Fruit fly (Drosophila melanogaster) whole organism, embryonic: ENCODE data around the gene CG17801.

ENCODE experiments used
- Abd-B ChIP-seq: fragments of 200-800 bp; sonication (Bioruptor generic); optimal IDR thresholded peaks from 2 replicates; lab custom pipeline; 2018; ENCODE audit warnings: missing biosample characterization, mild to moderate bottlenecking, missing genetic modification characterization, moderate library complexity
- Ada2b ChIP-seq: fragments of 200-800 bp; sonication (Bioruptor generic); IDR thresholded peaks from 2 replicates; pipeline ENCODE4 v1.3.6; 2022; ENCODE audit warnings: missing biosample characterization, missing genetic modification characterization
- CG1603 ChIP-seq: fragments of 200-800 bp; sonication (Bioruptor generic); optimal IDR thresholded peaks from 2 replicates; lab custom pipeline; 2019; ENCODE audit warnings: missing biosample characterization, mild to moderate bottlenecking, missing genetic modification characterization, moderate library complexity
- Hsf ChIP-seq: fragments of 200-800 bp; sonication (Bioruptor generic); optimal IDR thresholded peaks from 3 replicates; lab custom pipeline; 2016; ENCODE audit warnings: missing biosample characterization, missing genetic modification characterization
- ara ChIP-seq: fragments of 200-800 bp; sonication (Bioruptor generic); IDR thresholded peaks from 2 replicates; pipeline ENCODE4 v1.3.6; 2022; ENCODE audit warnings: missing biosample characterization, missing genetic modification characterization
- gfzf ChIP-seq: fragments of 200-800 bp; sonication (Bioruptor generic); optimal IDR thresholded peaks from 2 replicates; lab custom pipeline; 2016; ENCODE audit warnings: missing biosample characterization, mild to moderate bottlenecking, missing genetic modification characterization, moderate library complexity
- zf30C ChIP-seq: fragments of 200-800 bp; sonication (Bioruptor generic); optimal IDR thresholded peaks from 3 replicates; lab custom pipeline; 2018; ENCODE audit warnings: missing biosample characterization, mild to moderate bottlenecking, missing genetic modification characterization

DNA sequence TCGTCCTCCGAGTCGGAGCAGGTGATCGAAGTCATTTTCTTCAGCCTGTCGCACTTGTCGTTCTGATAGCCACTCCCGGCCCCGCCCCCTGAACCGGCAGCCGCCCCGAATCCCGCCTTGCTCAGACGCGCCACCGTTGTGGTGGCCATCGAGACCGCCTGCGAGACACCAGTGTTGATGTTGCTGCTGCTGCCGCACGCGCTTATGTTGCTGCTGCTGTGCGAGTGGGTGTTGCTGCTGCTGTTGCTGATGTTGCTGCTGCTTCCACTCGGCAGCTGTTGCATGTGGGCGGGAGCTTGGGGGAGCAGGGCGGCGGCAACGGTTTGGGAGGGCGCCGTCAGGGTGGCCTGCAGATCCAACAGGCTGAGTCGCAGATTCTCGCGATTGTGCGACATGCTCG, 33.0 kb downstream of the CG17801 start:
- TF ChIP-seq ara (no peak), Abd-B (GFP tag; lab: Kevin White, UChicago) (no peak), zf30C (GFP tag; lab: Kevin White, UChicago) (no peak), Ada2b (GFP tag; lab: Robert Waterston, UW) (no peak), Hsf (GFP tag; lab: Kevin White, UChicago) (no peak), CG1603 (tag; lab: Kevin White, UChicago) (no peak), gfzf (GFP tag; lab: Kevin White, UChicago) (no peak)
